Fruit fly (Drosophila melanogaster) whole organism, embryonic: ENCODE measurements around the gene Ae2.

Experiments
- Adf1 ChIP-seq: fragments of 200-800 bp; sonication (Bioruptor generic); IDR thresholded peaks from 2 replicates; pipeline ENCODE4 v1.3.6; 2022; ENCODE audit warnings: missing biosample characterization, missing genetic modification characterization
- CG10366 ChIP-seq: fragments of 200-800 bp; sonication (Bioruptor generic); IDR thresholded peaks from 2 replicates; pipeline ENCODE4 v1.3.6; 2022; ENCODE audit warnings: missing biosample characterization, missing genetic modification characterization
- CG10959 ChIP-seq: fragments of 200-800 bp; sonication (Bioruptor generic); IDR thresholded peaks from 2 replicates; pipeline ENCODE4 v1.3.6; 2022; ENCODE audit warnings: missing biosample characterization, missing genetic modification characterization
- CG12744 ChIP-seq: fragments of 200-800 bp; sonication (Bioruptor generic); optimal IDR thresholded peaks from 2 replicates; lab custom pipeline; 2016; ENCODE audit warnings: missing biosample characterization, missing genetic modification characterization
- CG12769 ChIP-seq: fragments of 200-800 bp; sonication (Bioruptor generic); optimal IDR thresholded peaks from 2 replicates; lab custom pipeline; 2019; ENCODE audit warnings: missing biosample characterization, mild to moderate bottlenecking, missing genetic modification characterization, moderate library complexity
- CG15011 ChIP-seq: fragments of 200-800 bp; sonication (Bioruptor generic); optimal IDR thresholded peaks from 3 replicates; lab custom pipeline; 2018; ENCODE audit warnings: missing biosample characterization, mild to moderate bottlenecking, missing genetic modification characterization
- CG1529 ChIP-seq: fragments of 200-800 bp; sonication (Bioruptor generic); optimal IDR thresholded peaks from 3 replicates; lab custom pipeline; 2018; ENCODE audit warnings: missing biosample characterization, missing genetic modification characterization
- CG15514 ChIP-seq: fragments of 200-800 bp; sonication (Bioruptor generic); optimal IDR thresholded peaks from 3 replicates; lab custom pipeline; 2017; ENCODE audit warnings: missing biosample characterization, missing genetic modification characterization, mild to moderate bottlenecking, moderate library complexity, missing genetic modification reagents
- CG17612 ChIP-seq: fragments of 200-800 bp; sonication (Bioruptor generic); IDR thresholded peaks from 2 replicates; pipeline ENCODE4 v1.3.6; 2022; ENCODE audit warnings: missing biosample characterization, missing genetic modification characterization
- CG17912 ChIP-seq: fragments of 200-800 bp; sonication (Bioruptor generic); optimal IDR thresholded peaks from 2 replicates; lab custom pipeline; 2018; ENCODE audit warnings: missing biosample characterization, mild to moderate bottlenecking, missing genetic modification characterization
- CG1792 ChIP-seq: fragments of 200-800 bp; sonication (Bioruptor generic); optimal IDR thresholded peaks from 2 replicates; lab custom pipeline; 2016; ENCODE audit warnings: missing biosample characterization, missing genetic modification characterization
- CG2116 ChIP-seq: fragments of 200-800 bp; sonication (Bioruptor generic); optimal IDR thresholded peaks from 3 replicates; lab custom pipeline; 2018; ENCODE audit warnings: missing biosample characterization, mild to moderate bottlenecking, missing genetic modification characterization
- CG2202 ChIP-seq: fragments of 200-800 bp; sonication (Bioruptor generic); optimal IDR thresholded peaks from 2 replicates; lab custom pipeline; 2018; ENCODE audit warnings: missing biosample characterization, mild to moderate bottlenecking, missing genetic modification characterization
- CG4328 ChIP-seq: fragments of 200-800 bp; sonication (Bioruptor generic); optimal IDR thresholded peaks from 3 replicates; lab custom pipeline; 2017; ENCODE audit warnings: missing biosample characterization, missing genetic modification reagents, missing genetic modification characterization
- CG6272 ChIP-seq: fragments of 200-800 bp; sonication (Bioruptor generic); IDR thresholded peaks from 2 replicates; pipeline ENCODE4 v1.3.6; 2022; ENCODE audit warnings: missing biosample characterization, missing genetic modification characterization
- CG6683 ChIP-seq: fragments of 200-800 bp; sonication (Bioruptor generic); optimal IDR thresholded peaks from 2 replicates; lab custom pipeline; 2017; ENCODE audit warnings: missing biosample characterization, mild to moderate bottlenecking, missing genetic modification characterization, missing genetic modification reagents
- CG7745 ChIP-seq: fragments of 200-800 bp; sonication (Bioruptor generic); optimal IDR thresholded peaks from 2 replicates; lab custom pipeline; 2018; ENCODE audit warnings: missing biosample characterization, mild to moderate bottlenecking, missing genetic modification characterization, moderate library complexity
- CG8359 ChIP-seq: fragments of 200-800 bp; sonication (Bioruptor generic); optimal IDR thresholded peaks from 2 replicates; lab custom pipeline; 2017; ENCODE audit warnings: missing biosample characterization, mild to moderate bottlenecking, missing genetic modification characterization, borderline replicate concordance
- CG8765 ChIP-seq: fragments of 200-800 bp; sonication (Bioruptor generic); IDR thresholded peaks from 2 replicates; pipeline ENCODE4 v1.3.6; 2022; ENCODE audit warnings: missing biosample characterization, missing genetic modification characterization
- Doc2 ChIP-seq: fragments of 200-800 bp; sonication (Bioruptor generic); IDR thresholded peaks from 2 replicates; pipeline ENCODE4 v1.3.6; 2022; ENCODE audit warnings: missing biosample characterization, missing genetic modification characterization
- Dp ChIP-seq: fragments of 200-800 bp; sonication (Bioruptor generic); optimal IDR thresholded peaks from 2 replicates; lab custom pipeline; 2018; ENCODE audit warnings: missing biosample characterization, mild to moderate bottlenecking, missing genetic modification characterization, moderate library complexity
- E2f1 ChIP-seq: fragments of 200-800 bp; sonication (Bioruptor generic); IDR thresholded peaks from 2 replicates; pipeline ENCODE4 v1.3.6; 2022; ENCODE audit warnings: missing biosample characterization, missing genetic modification characterization
- Hr3 ChIP-seq: fragments of 200-800 bp; sonication (Bioruptor generic); optimal IDR thresholded peaks from 3 replicates; lab custom pipeline; 2016; ENCODE audit warnings: missing biosample characterization, missing genetic modification characterization
- Hr51 ChIP-seq, 2 experiments: fragments of 200-800 bp; sonication (Bioruptor generic); optimal IDR thresholded peaks; 2 replicates in 1 of 2; 3 replicates in 1 of 2; lab custom pipeline; 2016 to 2018; ENCODE audit warnings: missing biosample characterization in 2 of 2, missing genetic modification characterization in 2 of 2, mild to moderate bottlenecking in 1 of 2, moderate library complexity in 1 of 2
- Myb ChIP-seq: fragments of 200-800 bp; sonication (Bioruptor generic); optimal IDR thresholded peaks from 2 replicates; lab custom pipeline; 2016; ENCODE audit warnings: missing biosample characterization, missing genetic modification characterization
- Nf-YB ChIP-seq: fragments of 200-800 bp; sonication (Bioruptor generic); optimal IDR thresholded peaks from 3 replicates; lab custom pipeline; 2019; ENCODE audit warnings: missing biosample characterization, mild to moderate bottlenecking, missing genetic modification characterization, moderate library complexity
- Pdp1 ChIP-seq, 2 experiments: fragments of 200-800 bp; sonication (Bioruptor generic); optimal IDR thresholded peaks; 3 replicates each; lab custom pipeline; 2016; ENCODE audit warnings: missing biosample characterization in 2 of 2, missing genetic modification characterization in 2 of 2, mild to moderate bottlenecking in 1 of 2, moderate library complexity in 1 of 2
- Ravus ChIP-seq: fragments of 200-800 bp; sonication (Bioruptor generic); IDR thresholded peaks from 2 replicates; pipeline ENCODE4 v1.3.6; 2022; ENCODE audit warnings: missing biosample characterization, missing genetic modification characterization
- Sox100B ChIP-seq: fragments of 200-800 bp; sonication (Bioruptor generic); optimal IDR thresholded peaks from 3 replicates; lab custom pipeline; 2018; ENCODE audit warnings: missing biosample characterization, mild to moderate bottlenecking, missing genetic modification characterization
- Taf1 ChIP-seq: fragments of 200-800 bp; sonication (Bioruptor generic); IDR thresholded peaks from 2 replicates; pipeline ENCODE4 v1.3.6; 2022; ENCODE audit warnings: missing biosample characterization, missing genetic modification characterization
- Trl ChIP-seq, 3 experiments: fragments of >200 bp in 2 of 3; fragments of 200-800 bp in 1 of 3; sonication (Bioruptor generic) in 1 of 3; optimal IDR thresholded peaks; 2 replicates in 1 of 3; 3 replicates in 2 of 3; lab custom pipeline; 2016 to 2017; ENCODE audit warnings: missing biosample characterization in 1 of 3, missing genetic modification characterization in 1 of 3
- ase ChIP-seq: fragments of 200-800 bp; sonication (Bioruptor generic); IDR thresholded peaks from 3 replicates; pipeline ENCODE4 v1.3.6; 2022; ENCODE audit warnings: missing biosample characterization, missing genetic modification characterization
- bbx ChIP-seq: fragments of 200-800 bp; sonication (Bioruptor generic); IDR thresholded peaks from 2 replicates; pipeline ENCODE4 v1.3.6; 2022; ENCODE audit warnings: missing biosample characterization, missing genetic modification characterization; ENCODE audit not compliant: partially characterized antibody
- chm ChIP-seq: fragments of 200-800 bp; sonication (Bioruptor generic); IDR thresholded peaks from 2 replicates; pipeline ENCODE4 v1.3.6; 2022; ENCODE audit warnings: missing biosample characterization, missing genetic modification characterization
- corto ChIP-seq: fragments of 200-800 bp; sonication (Bioruptor generic); optimal IDR thresholded peaks from 2 replicates; lab custom pipeline; 2016; ENCODE audit warnings: missing biosample characterization, mild to moderate bottlenecking, missing genetic modification characterization, moderate library complexity
- da ChIP-seq: fragments of 200-800 bp; sonication (Bioruptor generic); optimal IDR thresholded peaks from 2 replicates; lab custom pipeline; 2016; ENCODE audit warnings: missing biosample characterization, missing genetic modification characterization
- dimm ChIP-seq: fragments of 200-800 bp; sonication (Bioruptor generic); IDR thresholded peaks from 2 replicates; pipeline ENCODE4 v1.3.6; 2022; ENCODE audit warnings: missing biosample characterization, missing genetic modification characterization
- dpn ChIP-seq, 2 experiments: fragments of 200-800 bp; sonication (Bioruptor generic); optimal IDR thresholded peaks; 3 replicates each; lab custom pipeline; 2016; ENCODE audit warnings: missing biosample characterization in 2 of 2, missing genetic modification characterization in 2 of 2
- eyg ChIP-seq: fragments of 200-800 bp; sonication (Bioruptor generic); optimal IDR thresholded peaks from 3 replicates; lab custom pipeline; 2016; ENCODE audit warnings: missing biosample characterization, missing genetic modification characterization
- fd96Cb ChIP-seq: fragments of 200-800 bp; sonication (Bioruptor generic); optimal IDR thresholded peaks from 2 replicates; lab custom pipeline; 2018; ENCODE audit warnings: missing biosample characterization, mild to moderate bottlenecking, missing genetic modification characterization, moderate library complexity
- kah ChIP-seq: fragments of 200-800 bp; sonication (Bioruptor generic); optimal IDR thresholded peaks from 2 replicates; lab custom pipeline; 2018; ENCODE audit warnings: missing biosample characterization, mild to moderate bottlenecking, missing genetic modification characterization
- kni ChIP-seq: fragments of 200-800 bp; sonication (Bioruptor generic); optimal IDR thresholded peaks from 3 replicates; lab custom pipeline; 2017; ENCODE audit warnings: mild to moderate bottlenecking, missing biosample characterization, missing genetic modification reagents, missing genetic modification characterization
- mam ChIP-seq: fragments of 200-800 bp; sonication (Bioruptor generic); optimal IDR thresholded peaks from 3 replicates; lab custom pipeline; 2016; ENCODE audit warnings: missing biosample characterization, missing genetic modification characterization
- org-1 ChIP-seq: fragments of 200-800 bp; sonication (Bioruptor generic); optimal IDR thresholded peaks from 2 replicates; lab custom pipeline; 2017; ENCODE audit warnings: missing biosample characterization, missing genetic modification characterization
- pb ChIP-seq: fragments of 200-800 bp; sonication (Bioruptor generic); optimal IDR thresholded peaks from 3 replicates; lab custom pipeline; 2016; ENCODE audit warnings: missing biosample characterization, missing genetic modification characterization
- sc ChIP-seq, 3 experiments: fragments of >200 bp in 2 of 3; fragments of 200-800 bp in 1 of 3; sonication (Bioruptor generic) in 1 of 3; optimal IDR thresholded peaks; 2 replicates in 2 of 3; 3 replicates in 1 of 3; lab custom pipeline; 2017; ENCODE audit warnings: mild to moderate bottlenecking in 1 of 3, missing biosample characterization in 1 of 3, missing genetic modification characterization in 1 of 3, missing genetic modification reagents in 1 of 3
- sisA ChIP-seq: fragments of 200-800 bp; sonication (Bioruptor generic); IDR thresholded peaks from 2 replicates; pipeline ENCODE4 v1.3.6; 2022; ENCODE audit warnings: missing biosample characterization, missing genetic modification characterization
- slou ChIP-seq: fragments of 200-800 bp; sonication (Bioruptor generic); optimal IDR thresholded peaks from 3 replicates; lab custom pipeline; 2016; ENCODE audit warnings: missing biosample characterization, missing genetic modification characterization
- vnd ChIP-seq: fragments of 200-800 bp; sonication (Bioruptor generic); IDR thresholded peaks from 3 replicates; pipeline ENCODE4 v1.3.6; 2022; ENCODE audit warnings: missing biosample characterization, missing genetic modification characterization; ENCODE audit not compliant: partially characterized antibody
- wdn ChIP-seq: fragments of 200-800 bp; sonication (Bioruptor generic); IDR thresholded peaks from 2 replicates; pipeline ENCODE4 v1.3.6; 2022; ENCODE audit warnings: missing biosample characterization, missing genetic modification characterization

The Ae2 gene

dm6 chr3L:9723108-9723507, 40.2 kb upstream of the Ae2 start, which contains the start of the genes nbs and defl (continued):
- peak; percentile 83 for TF ChIP-seq CG6272 (GFP tag; lab: Robert Waterston, UW)
- TF ChIP-seq CG4328 (GFP tag; lab: Kevin White, UChicago) = peak; percentile 55
- no peak for TF ChIP-seq CG15011 (GFP tag; lab: Kevin White, UChicago)
- TF ChIP-seq Taf1 (GFP tag; lab: Robert Waterston, UW) = peak; percentile 46
- TF ChIP-seq bbx (GFP tag; lab: Robert Waterston, UW) = no peak
- no peak for TF ChIP-seq CG8359 (GFP tag; lab: Kevin White, UChicago)
- no peak for TF ChIP-seq sc (optimal IDR thresholded peaks at IDR 0.05; lab: Kevin White, UChicago)
- TF ChIP-seq sc (GFP tag; optimal IDR thresholded peaks at IDR 0.05; lab: Kevin White, UChicago) = peak; percentile 8
- TF ChIP-seq CG2116 = peak; percentile 7
- peak; percentile 78 for TF ChIP-seq sisA (GFP tag; lab: Robert Waterston, UW)
- no peak for TF ChIP-seq chm (GFP tag; lab: Robert Waterston, UW)
- TF ChIP-seq CG12744 (GFP tag; lab: Kevin White, UChicago) = peak; percentile 34
- peak; percentile 48 for TF ChIP-seq Myb
- TF ChIP-seq CG7745 = no peak
- TF ChIP-seq fd96Cb (tag; lab: Kevin White, UChicago) = peak; percentile 47
- TF ChIP-seq eyg = no peak
- no peak for TF ChIP-seq CG17612 (GFP tag; lab: Robert Waterston, UW)
- peak; percentile 59 to 69 for TF ChIP-seq Pdp1 (GFP tag; optimal IDR thresholded peaks at IDR 0.05; lab: Kevin White, UChicago)
- TF ChIP-seq pb (GFP tag; lab: Kevin White, UChicago) = no peak
- no peak for TF ChIP-seq corto (GFP tag; lab: Kevin White, UChicago)
- no peak for TF ChIP-seq CG10959 (GFP tag; lab: Robert Waterston, UW)
- TF ChIP-seq vnd (GFP tag; lab: Robert Waterston, UW) = no peak
- TF ChIP-seq kah (GFP tag; lab: Kevin White, UChicago) = no peak
- TF ChIP-seq slou (GFP tag; lab: Kevin White, UChicago) = peak; percentile 67
- no peak for TF ChIP-seq dimm (GFP tag; lab: Robert Waterston, UW)
- no peak for TF ChIP-seq Sox100B
- TF ChIP-seq wdn = 0 out of 2 replicates have a peak, but pooled peaks have one; percentile 15
- no peak for TF ChIP-seq CG6683 (GFP tag; lab: Kevin White, UChicago)
- TF ChIP-seq Hr51 (GFP tag; optimal IDR thresholded peaks at IDR 0.05; lab: Kevin White, UChicago) = peak in 1 of 2 experiments; percentile 1
- no peak for TF ChIP-seq CG15514
- no peak for TF ChIP-seq org-1
- TF ChIP-seq da (GFP tag; lab: Kevin White, UChicago) = no peak
- peak; percentile 67 for TF ChIP-seq CG10366
- TF ChIP-seq Nf-YB (GFP tag; lab: Kevin White, UChicago) = no peak
- TF ChIP-seq CG8765 (GFP tag; lab: Robert Waterston, UW) = peak; percentile 65
- TF ChIP-seq CG17912 (GFP tag; lab: Kevin White, UChicago) = no peak
- peak; percentile 43 for TF ChIP-seq Ravus (GFP tag; lab: Robert Waterston, UW)
- peak; percentile 7 for TF ChIP-seq CG1792 (GFP tag; lab: Kevin White, UChicago)
- peak; percentile 77 to 86 for TF ChIP-seq dpn (GFP tag; optimal IDR thresholded peaks at IDR 0.05; lab: Kevin White, UChicago)
- no peak for TF ChIP-seq Trl (optimal IDR thresholded peaks at IDR 0.05; lab: Kevin White, UChicago)
- peak; percentile 48 for TF ChIP-seq Trl (GFP tag; optimal IDR thresholded peaks at IDR 0.05; lab: Kevin White, UChicago)
- TF ChIP-seq CG12769 = no peak
- peak; percentile 72 for TF ChIP-seq E2f1 (GFP tag; lab: Robert Waterston, UW)
- no peak for TF ChIP-seq kni (GFP tag; lab: Kevin White, UChicago)
- TF ChIP-seq Doc2 (GFP tag; lab: Robert Waterston, UW) = no peak
- no peak for TF ChIP-seq Adf1 (GFP tag; lab: Robert Waterston, UW)
- peak; percentile 88 for TF ChIP-seq mam
- no peak for TF ChIP-seq CG1529 (GFP tag; lab: Kevin White, UChicago)
- peak; percentile 33 for TF ChIP-seq Dp (GFP tag; lab: Kevin White, UChicago)
- TF ChIP-seq Hr3 (GFP tag; lab: Kevin White, UChicago) = peak; percentile 72
- TF ChIP-seq ase (GFP tag; lab: Robert Waterston, UW) = peak; percentile 62; the same call in 2 of the 3 replicates
- TF ChIP-seq CG2202 (tag; lab: Kevin White, UChicago) = no peak
